Fruit fly (Drosophila melanogaster): ENCODE results near the gene Ibf1.

- TF ChIP-seq CTCF (optimal IDR thresholded peaks at IDR 0.05) (no peak), CG8478 (optimal IDR thresholded peaks at IDR 0.05) (no peak)
Observed at dm6 chr3R:9215551-9215950, 43.2 kb upstream of the Ibf1 start.
